ENCODE assay signal across 4 fruit fly cellular contexts in the genomic region with DNA sequence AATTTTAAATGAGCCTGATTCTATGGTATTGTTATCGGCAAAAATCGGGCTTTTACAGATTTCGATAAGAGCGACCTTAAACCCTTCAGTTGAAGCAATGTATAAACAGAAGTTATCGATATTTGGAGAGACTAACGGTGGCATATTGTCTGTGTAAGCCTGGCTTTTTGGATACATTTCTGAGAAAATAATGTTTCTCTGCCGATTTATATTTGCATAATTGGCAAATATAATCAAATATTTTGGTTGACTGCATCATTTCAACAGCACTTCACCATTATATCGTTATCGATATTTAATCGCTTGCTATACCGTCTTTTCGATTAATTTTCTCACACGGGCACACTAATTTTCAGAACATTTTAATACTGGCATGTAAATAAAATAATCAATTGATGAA.
A peak's percentile ranks its signal among the peaks of the same experiment; 100 is the strongest.
TF ChIP-seq lines count a peak whose summit lies in the region.

Gene CG16952, plus strand, starts transcription at position 341 of the 400 bp plus-strand sequence.

- no peak for TF ChIP-seq CTCF in whole organism, embryonic (GFP tag; optimal IDR thresholded peaks at IDR 0.05; lab: Kevin White, UChicago)

TF ChIP-seq in whole organism, adult, 20 proteins besides CTCF, POLR2A, EP300 and RAD21:
- TF ChIP-seq CG5204 (GFP tag; optimal IDR thresholded peaks at IDR 0.05; lab: Kevin White, UChicago) (no peak), Mnt (GFP tag; optimal IDR thresholded peaks at IDR 0.05; lab: Kevin White, UChicago) (peak; percentile 40), pad (GFP tag; optimal IDR thresholded peaks at IDR 0.05; lab: Kevin White, UChicago) (peak; percentile 6), CG1620 (GFP tag; optimal IDR thresholded peaks at IDR 0.05; lab: Kevin White, UChicago) (peak; percentile 21), CG11617 (GFP tag; optimal IDR thresholded peaks at IDR 0.05; lab: Kevin White, UChicago) (peak; percentile 13), CG7101 (tag; optimal IDR thresholded peaks at IDR 0.05; lab: Kevin White, UChicago) (peak; percentile 36), Crg-1 (GFP tag; optimal IDR thresholded peaks at IDR 0.05; lab: Kevin White, UChicago) (no peak)

TF ChIP-seq in whole organism, embryonic, 481 proteins besides CTCF, POLR2A, EP300 and RAD21 (continues in another document):
- TF ChIP-seq Gug (GFP tag; IDR thresholded peaks at IDR 0.05; lab: Robert Waterston, UW) (no peak), Elba2 (GFP tag; optimal IDR thresholded peaks at IDR 0.05; lab: Kevin White, UChicago) (no peak), gcm (GFP tag; optimal IDR thresholded peaks at IDR 0.05; lab: Kevin White, UChicago) (no peak), ftz-f1 (GFP tag; optimal IDR thresholded peaks at IDR 0.05; lab: Kevin White, UChicago) (no peak), MTF-1 (GFP tag; optimal IDR thresholded peaks at IDR 0.05; lab: Kevin White, UChicago; ENCODE audit: borderline replicate concordance) (no peak), phol (tag; optimal IDR thresholded peaks at IDR 0.05; lab: Kevin White, UChicago) (peak; percentile 51), CG6254 (GFP tag; optimal IDR thresholded peaks at IDR 0.05; lab: Kevin White, UChicago) (no peak), CG15479 (GFP tag; optimal IDR thresholded peaks at IDR 0.05; lab: Kevin White, UChicago) (no peak), gcm2 (GFP tag; optimal IDR thresholded peaks at IDR 0.05; lab: Kevin White, UChicago) (no peak), CG4424 (GFP tag; optimal IDR thresholded peaks at IDR 0.05; lab: Kevin White, UChicago) (no peak), oc (tag; optimal IDR thresholded peaks at IDR 0.05; lab: Kevin White, UChicago) (no peak), Chrac-16 (GFP tag; optimal IDR thresholded peaks at IDR 0.05; lab: Kevin White, UChicago) (no peak), gce (GFP tag; IDR thresholded peaks at IDR 0.05; lab: Robert Waterston, UW) (no peak), HmgZ (tag; optimal IDR thresholded peaks at IDR 0.05; lab: Kevin White, UChicago) (peak; percentile 48), jing (GFP tag; optimal IDR thresholded peaks at IDR 0.05; lab: Kevin White, UChicago) (no peak), Lim3 (GFP tag; IDR thresholded peaks at IDR 0.05; lab: Robert Waterston, UW) (no peak), CG2875 (GFP tag; optimal IDR thresholded peaks at IDR 0.05; lab: Kevin White, UChicago) (no peak), CG10431 (GFP tag; optimal IDR thresholded peaks at IDR 0.05; lab: Kevin White, UChicago) (no peak), CG6791 (GFP tag; IDR thresholded peaks at IDR 0.05; lab: Robert Waterston, UW; ENCODE audit: partially characterized antibody) (peak; percentile 84), Vsx1 (GFP tag; optimal IDR thresholded peaks at IDR 0.05; lab: Kevin White, UChicago) (no peak), CG32772 (GFP tag; IDR thresholded peaks at IDR 0.05; lab: Robert Waterston, UW) (no peak), wek (GFP tag; optimal IDR thresholded peaks at IDR 0.05; lab: Kevin White, UChicago) (no peak), Doc3 (GFP tag; IDR thresholded peaks at IDR 0.05; lab: Robert Waterston, UW; ENCODE audit: partially characterized antibody) (peak; percentile 88), CG12299 (tag; optimal IDR thresholded peaks at IDR 0.05; lab: Kevin White, UChicago) (no peak), zfh1 (GFP tag; IDR thresholded peaks at IDR 0.05; lab: Robert Waterston, UW) (no peak), H15 (GFP tag; IDR thresholded peaks at IDR 0.05; lab: Robert Waterston, UW) (no peak), CG2712 (tag; optimal IDR thresholded peaks at IDR 0.05; lab: Kevin White, UChicago) (no peak)

TF ChIP-seq in whole organism, prepupa, 60 proteins besides CTCF, POLR2A, EP300 and RAD21:
- no peak for TF ChIP-seq fd59A (GFP tag; optimal IDR thresholded peaks at IDR 0.05; lab: Kevin White, UChicago)
- no peak for TF ChIP-seq salr (GFP tag; optimal IDR thresholded peaks at IDR 0.05; lab: Kevin White, UChicago)
- TF ChIP-seq CG11902 (GFP tag; optimal IDR thresholded peaks at IDR 0.05; lab: Kevin White, UChicago), result no peak
- peak; percentile 0 for TF ChIP-seq topi (GFP tag; optimal IDR thresholded peaks at IDR 0.05; lab: Kevin White, UChicago)
- TF ChIP-seq Sox15 (GFP tag; optimal IDR thresholded peaks at IDR 0.05; lab: Kevin White, UChicago), result no peak
- no peak for TF ChIP-seq CG10631 (GFP tag; optimal IDR thresholded peaks at IDR 0.05; lab: Kevin White, UChicago)
- TF ChIP-seq ss (GFP tag; optimal IDR thresholded peaks at IDR 0.05; lab: Kevin White, UChicago), result no peak
- peak; percentile 17 for TF ChIP-seq CG31627 (GFP tag; optimal IDR thresholded peaks at IDR 0.05; lab: Kevin White, UChicago)
- TF ChIP-seq dsx (GFP tag; optimal IDR thresholded peaks at IDR 0.05; lab: Kevin White, UChicago; ENCODE audit: poor library complexity, severe bottlenecking), result no peak
- TF ChIP-seq svp (GFP tag; lab: Kevin White, UChicago), result peak; percentile 81
- peak; percentile 29 for TF ChIP-seq vri (GFP tag; optimal IDR thresholded peaks at IDR 0.05; lab: Kevin White, UChicago)
- TF ChIP-seq CG6854 (GFP tag; optimal IDR thresholded peaks at IDR 0.05; lab: Kevin White, UChicago), result no peak
- peak; percentile 32 for TF ChIP-seq Sox14 (GFP tag; optimal IDR thresholded peaks at IDR 0.05; lab: Kevin White, UChicago)
- no peak for TF ChIP-seq CG1621 (tag; optimal IDR thresholded peaks at IDR 0.05; lab: Kevin White, UChicago)
- TF ChIP-seq pdm3 (GFP tag; optimal IDR thresholded peaks at IDR 0.05; lab: Kevin White, UChicago), result no peak
- TF ChIP-seq CG6792 (GFP tag; optimal IDR thresholded peaks at IDR 0.05; lab: Kevin White, UChicago), result no peak
- no peak for TF ChIP-seq fd85E (GFP tag; optimal IDR thresholded peaks at IDR 0.05; lab: Kevin White, UChicago)
- peak; percentile 49 for TF ChIP-seq fkh (GFP tag; optimal IDR thresholded peaks at IDR 0.05; lab: Kevin White, UChicago)

TF ChIP-seq in whole organism, wandering third instar larva, 38 proteins besides CTCF, POLR2A, EP300 and RAD21:
- TF ChIP-seq Rel (GFP tag; optimal IDR thresholded peaks at IDR 0.05; lab: Kevin White, UChicago) (no peak), Rel (tag; optimal IDR thresholded peaks at IDR 0.05; lab: Kevin White, UChicago) (peak; percentile 19), foxo (GFP tag; optimal IDR thresholded peaks at IDR 0.05; lab: Kevin White, UChicago) (peak in 1 of 2 experiments; percentile 9), fru (GFP tag; optimal IDR thresholded peaks at IDR 0.05; lab: Kevin White, UChicago) (peak; percentile 2), N (GFP tag; optimal IDR thresholded peaks at IDR 0.05; lab: Kevin White, UChicago) (peak; percentile 65), Mio (GFP tag; optimal IDR thresholded peaks at IDR 0.05; lab: Kevin White, UChicago) (no peak)
